Fruit fly (Drosophila melanogaster): Measurements from ENCODE around the gene CG33654.

CG33654 gene

dm6 chr3R:9533181-9534124, 49.6 kb downstream of the CG33654 start (continued):
- TF ChIP-seq CG9139 (GFP tag; optimal IDR thresholded peaks at IDR 0.05) (peak; percentile 93), CG32006 (GFP tag; optimal IDR thresholded peaks at IDR 0.05) (peak; percentile 99), Ets21C (GFP tag; optimal IDR thresholded peaks at IDR 0.05) (peak; percentile 95), CG8119 (GFP tag; IDR thresholded peaks at IDR 0.05) (peak; percentile 95), vri (GFP tag; optimal IDR thresholded peaks at IDR 0.05) (peak; percentile 84), Sox102F (GFP tag; optimal IDR thresholded peaks at IDR 0.05) (peak; percentile 97), Blimp-1 (GFP tag; optimal IDR thresholded peaks at IDR 0.05) (peak; percentile 92), CG16779 (tag; optimal IDR thresholded peaks at IDR 0.05) (peak; percentile 95), CG6163 (GFP tag; IDR thresholded peaks at IDR 0.05) (peak; percentile 80), Eip93F (GFP tag; optimal IDR thresholded peaks at IDR 0.05) (peak; percentile 68), Met (GFP tag; optimal IDR thresholded peaks at IDR 0.05) (peak; percentile 98), CG8632 (GFP tag; optimal IDR thresholded peaks at IDR 0.05) (peak; percentile 96), Lpt (GFP tag; optimal IDR thresholded peaks at IDR 0.05) (peak; percentile 96), Hr38 (GFP tag; optimal IDR thresholded peaks at IDR 0.05) (no peak), CG15336 (GFP tag; IDR thresholded peaks at IDR 0.05) (peak; percentile 92), CG34406 (GFP tag; optimal IDR thresholded peaks at IDR 0.05) (peak; percentile 96), esn (GFP tag; optimal IDR thresholded peaks at IDR 0.05) (peak; percentile 99), pdm3 (GFP tag; optimal IDR thresholded peaks at IDR 0.05) (peak; percentile 97), OdsH (GFP tag; optimal IDR thresholded peaks at IDR 0.05) (peak; percentile 96), achi (GFP tag; optimal IDR thresholded peaks at IDR 0.05) (peak; percentile 97), fd59A (GFP tag; optimal IDR thresholded peaks at IDR 0.05) (peak; percentile 98), eg (GFP tag; IDR thresholded peaks at IDR 0.05) (peak; percentile 89), CG6854 (GFP tag; optimal IDR thresholded peaks at IDR 0.05) (peak; percentile 90), Sox14 (GFP tag; optimal IDR thresholded peaks at IDR 0.05) (peak; percentile 98), svp (GFP tag) (peak; percentile 99), CG6808 (GFP tag; optimal IDR thresholded peaks at IDR 0.05) (peak; percentile 97), CG11762 (GFP tag; optimal IDR thresholded peaks at IDR 0.05; ENCODE audit: insufficient read depth) (peak; percentile 96), Ets96B (tag; optimal IDR thresholded peaks at IDR 0.05) (peak; percentile 95), dsx (GFP tag; optimal IDR thresholded peaks at IDR 0.05; ENCODE audit: poor library complexity, severe bottlenecking) (peak; percentile 84), Gug (GFP tag; IDR thresholded peaks at IDR 0.05) (peak; percentile 87), fd85E (GFP tag; optimal IDR thresholded peaks at IDR 0.05) (peak; percentile 83), Eip75B (GFP tag; optimal IDR thresholded peaks at IDR 0.05) (peak; percentile 99), CG3032 (tag; optimal IDR thresholded peaks at IDR 0.05) (peak; percentile 94), CG10669 (GFP tag; optimal IDR thresholded peaks at IDR 0.05) (peak; percentile 95), cyc (GFP tag; optimal IDR thresholded peaks at IDR 0.05) (peak; percentile 94), CG6792 (GFP tag; optimal IDR thresholded peaks at IDR 0.05) (peak; percentile 97), Eip78C (GFP tag) (peak; percentile 100)

Measured in whole organism, prepupa.